Worm (Caenorhabditis elegans) whole organism, young adult: ENCODE results near the gene glit-1.

Experiments used
- B0035.1 ChIP-seq: sonication (generic microtip); optimal IDR thresholded peaks from 2 replicates; lab custom pipeline; 2016; ENCODE audit warnings: missing genetic modification characterization, mild to moderate bottlenecking, missing compliant biosample characterization, missing genotype, missing genetic modification reagents
- C17E4.6 ChIP-seq: fragments of 200-800 bp; sonication (Bioruptor generic); IDR thresholded peaks from 2 replicates; pipeline ENCODE4 v1.3.6; 2022; ENCODE audit warnings: missing genetic modification reagents, missing genetic modification characterization, missing compliant biosample characterization
- F10E7.11 ChIP-seq: sonication (generic microtip); optimal IDR thresholded peaks from 2 replicates; lab custom pipeline; 2017; ENCODE audit warnings: mild to moderate bottlenecking, missing genetic modification characterization, moderate library complexity, missing compliant biosample characterization
- F22D6.2 ChIP-seq: sonication (generic microtip); optimal IDR thresholded peaks from 2 replicates; lab custom pipeline; 2016; ENCODE audit warnings: mild to moderate bottlenecking, missing genetic modification characterization, missing compliant biosample characterization
- F39B2.1 ChIP-seq: fragments of 200-800 bp; sonication (Bioruptor generic); IDR thresholded peaks from 2 replicates; pipeline ENCODE4 v1.3.6; 2022; ENCODE audit warnings: missing genetic modification reagents, missing genetic modification characterization, missing compliant biosample characterization
- F49E8.2 ChIP-seq: sonication (generic microtip); optimal IDR thresholded peaks from 3 replicates; lab custom pipeline; 2017; ENCODE audit warnings: missing genetic modification characterization, mild to moderate bottlenecking, missing compliant biosample characterization, antibody characterized with exemption, moderate library complexity; ENCODE audit not compliant: insufficient read depth
- Y67H2A.10 ChIP-seq: fragments of 200-800 bp; sonication (Bioruptor generic); conservative IDR thresholded peaks from 2 replicates; pipeline ENCODE4 v1.3.6; 2022; ENCODE audit warnings: missing genetic modification reagents, missing genetic modification characterization, missing compliant biosample characterization
- Y95B8A.8 ChIP-seq: fragments of 200-800 bp; sonication (Bioruptor generic); IDR thresholded peaks from 2 replicates; pipeline ENCODE4 v1.3.6; 2022; ENCODE audit warnings: missing genetic modification reagents, missing genetic modification characterization, missing compliant biosample characterization
- ZK185.1 ChIP-seq: sonication (generic microtip); optimal IDR thresholded peaks from 2 replicates; lab custom pipeline; 2016; ENCODE audit warnings: mild to moderate bottlenecking, missing genetic modification characterization, missing compliant biosample characterization; ENCODE audit not compliant: poor library complexity, severe bottlenecking
- akir-1 ChIP-seq: fragments of 200-800 bp; sonication (Bioruptor generic); optimal IDR thresholded peaks from 2 replicates; lab custom pipeline; 2018; ENCODE audit warnings: mild to moderate bottlenecking, missing genetic modification characterization, moderate library complexity, missing compliant biosample characterization
- ama-1 ChIP-seq, 3 experiments: fragments of 150-350 bp in 1 of 3; sonication (generic microtip) in 2 of 3; optimal IDR thresholded peaks; 2 replicates each; lab custom pipeline; 2014 to 2018; ENCODE audit warnings: missing biosample characterization in 2 of 3, missing genetic modification characterization in 2 of 3, missing genetic modification reagents in 2 of 3
- aptf-3 ChIP-seq: fragments of 200-800 bp; sonication (Bioruptor generic); IDR thresholded peaks from 2 replicates; pipeline ENCODE4 v1.3.6; 2022; ENCODE audit warnings: missing genetic modification characterization, missing compliant biosample characterization
- atf-7 ChIP-seq: sonication (generic microtip); optimal IDR thresholded peaks from 2 replicates; lab custom pipeline; 2017; ENCODE audit warnings: mild to moderate bottlenecking, missing genetic modification characterization, missing compliant biosample characterization
- athp-1 ChIP-seq: sonication (generic microtip); optimal IDR thresholded peaks from 2 replicates; lab custom pipeline; 2017; ENCODE audit warnings: mild to moderate bottlenecking, missing genetic modification characterization, missing compliant biosample characterization
- attf-5 ChIP-seq: fragments of 200-800 bp; sonication (Bioruptor generic); optimal IDR thresholded peaks from 2 replicates; lab custom pipeline; 2018; ENCODE audit warnings: mild to moderate bottlenecking, missing genetic modification characterization, missing compliant biosample characterization
- ceh-27 ChIP-seq: fragments of 200-800 bp; sonication (Bioruptor generic); optimal IDR thresholded peaks from 2 replicates; lab custom pipeline; 2018; ENCODE audit warnings: mild to moderate bottlenecking, missing genetic modification characterization, moderate library complexity, missing compliant biosample characterization
- ceh-40 ChIP-seq: fragments of 200-800 bp; sonication (Bioruptor generic); IDR thresholded peaks from 2 replicates; pipeline ENCODE4 v1.3.6; 2022; ENCODE audit warnings: missing genetic modification characterization, missing compliant biosample characterization
- ceh-79 ChIP-seq: sonication (generic microtip); optimal IDR thresholded peaks from 2 replicates; lab custom pipeline; 2017; ENCODE audit warnings: mild to moderate bottlenecking, missing genetic modification characterization, missing compliant biosample characterization
- ceh-91 ChIP-seq: fragments of 200-800 bp; sonication (Bioruptor generic); IDR thresholded peaks from 2 replicates; pipeline ENCODE4 v1.3.6; 2022; ENCODE audit warnings: missing genetic modification reagents, missing genetic modification characterization, missing compliant biosample characterization
- dox-1 ChIP-seq: fragments of 200-800 bp; sonication (Bioruptor generic); IDR thresholded peaks from 2 replicates; pipeline ENCODE4 v1.3.6; 2022; ENCODE audit warnings: missing genetic modification reagents, missing genetic modification characterization, missing compliant biosample characterization
- dpl-1 ChIP-seq: fragments of 150-350 bp; optimal IDR thresholded peaks from 2 replicates; lab custom pipeline; 2014; ENCODE audit warnings: missing biosample characterization, missing genetic modification reagents, missing genetic modification characterization
- efl-1 ChIP-seq: fragments of 150-350 bp; optimal IDR thresholded peaks from 2 replicates; lab custom pipeline; 2014; ENCODE audit warnings: missing biosample characterization, missing genetic modification reagents, missing genetic modification characterization
- ekl-4 ChIP-seq: fragments of 200-800 bp; sonication (Bioruptor generic); IDR thresholded peaks from 2 replicates; pipeline ENCODE4 v1.3.6; 2022; ENCODE audit warnings: missing genetic modification reagents, missing genetic modification characterization, missing compliant biosample characterization
- ets-4 ChIP-seq: fragments of 200-800 bp; sonication (Bioruptor generic); optimal IDR thresholded peaks from 2 replicates; lab custom pipeline; 2018; ENCODE audit warnings: mild to moderate bottlenecking, missing genetic modification characterization, missing compliant biosample characterization
- gei-17 ChIP-seq: fragments of 200-800 bp; sonication (Bioruptor generic); optimal IDR thresholded peaks from 2 replicates; lab custom pipeline; 2018; ENCODE audit warnings: mild to moderate bottlenecking, missing genetic modification characterization, missing compliant biosample characterization
- hmg-1.2 ChIP-seq: fragments of 200-800 bp; sonication (Bioruptor generic); IDR thresholded peaks from 2 replicates; pipeline ENCODE4 v1.3.6; 2022; ENCODE audit warnings: missing genetic modification reagents, missing genetic modification characterization, missing compliant biosample characterization
- let-526 ChIP-seq: fragments of 200-800 bp; sonication (Bioruptor generic); IDR thresholded peaks from 2 replicates; pipeline ENCODE4 v1.3.6; 2022; ENCODE audit warnings: missing genetic modification reagents, missing genetic modification characterization, missing compliant biosample characterization
- lin-35 ChIP-seq, 3 experiments: fragments of 150-350 bp in 2 of 3; sonication (generic microtip) in 1 of 3; optimal IDR thresholded peaks; 2 replicates each; lab custom pipeline; 2014 to 2018; ENCODE audit warnings: missing biosample characterization in 3 of 3, missing genetic modification characterization in 3 of 3, missing genetic modification reagents in 3 of 3
- lin-54 ChIP-seq: fragments of 200-800 bp; sonication (Bioruptor generic); optimal IDR thresholded peaks from 2 replicates; lab custom pipeline; 2018; ENCODE audit warnings: mild to moderate bottlenecking, missing genetic modification characterization, missing compliant biosample characterization
- lir-1 ChIP-seq: fragments of 200-800 bp; sonication (Bioruptor generic); conservative IDR thresholded peaks from 2 replicates; pipeline ENCODE4 v1.3.6; 2022; ENCODE audit warnings: missing genetic modification reagents, missing genetic modification characterization, missing compliant biosample characterization
- madf-10 ChIP-seq: sonication (generic microtip); optimal IDR thresholded peaks from 2 replicates; lab custom pipeline; 2016; ENCODE audit warnings: mild to moderate bottlenecking, missing genetic modification characterization, missing compliant biosample characterization
- madf-8 ChIP-seq: fragments of 200-800 bp; sonication (Bioruptor generic); conservative IDR thresholded peaks from 2 replicates; pipeline ENCODE4 v1.3.6; 2022; ENCODE audit warnings: missing genetic modification reagents, missing genetic modification characterization, missing compliant biosample characterization
- mes-4 ChIP-seq: sonication (generic microtip); optimal IDR thresholded peaks from 2 replicates; lab custom pipeline; 2016; ENCODE audit warnings: missing genotype, missing genetic modification characterization, missing compliant biosample characterization
- nfyb-1 ChIP-seq: fragments of 200-800 bp; sonication (Bioruptor generic); IDR thresholded peaks from 2 replicates; pipeline ENCODE4 v1.3.6; 2022; ENCODE audit warnings: missing genetic modification reagents, missing genetic modification characterization, missing compliant biosample characterization
- nhr-120 ChIP-seq: fragments of 200-800 bp; sonication (Bioruptor generic); IDR thresholded peaks from 2 replicates; pipeline ENCODE4 v1.3.6; 2022; ENCODE audit warnings: missing genetic modification characterization, missing compliant biosample characterization
- nhr-179 ChIP-seq: sonication (generic microtip); optimal IDR thresholded peaks from 2 replicates; lab custom pipeline; 2016; ENCODE audit warnings: mild to moderate bottlenecking, missing genetic modification characterization, missing compliant biosample characterization
- nhr-80 ChIP-seq: sonication (generic microtip); optimal IDR thresholded peaks from 2 replicates; lab custom pipeline; 2016; ENCODE audit warnings: missing genetic modification characterization, missing compliant biosample characterization
- pbrm-1 ChIP-seq: fragments of 200-800 bp; sonication (Bioruptor generic); IDR thresholded peaks from 2 replicates; pipeline ENCODE4 v1.3.6; 2022; ENCODE audit warnings: missing genetic modification reagents, missing genetic modification characterization, missing compliant biosample characterization
- repo-1 ChIP-seq: sonication (generic microtip); optimal IDR thresholded peaks from 2 replicates; lab custom pipeline; 2017; ENCODE audit warnings: mild to moderate bottlenecking, missing genetic modification characterization, missing compliant biosample characterization
- sea-2 ChIP-seq: fragments of 200-800 bp; sonication (Bioruptor generic); IDR thresholded peaks from 2 replicates; pipeline ENCODE4 v1.3.6; 2022; ENCODE audit warnings: missing genetic modification characterization, missing compliant biosample characterization
- snpc-1.3 ChIP-seq: sonication (generic microtip); optimal IDR thresholded peaks from 2 replicates; lab custom pipeline; 2017; ENCODE audit warnings: missing genetic modification characterization, mild to moderate bottlenecking, missing compliant biosample characterization, antibody characterized with exemption, moderate library complexity, missing genotype, missing genetic modification reagents; ENCODE audit not compliant: insufficient read depth
- snpc-4 ChIP-seq, 5 experiments: fragments of 150-350 bp in 1 of 5; sonication (generic microtip) in 4 of 5; optimal IDR thresholded peaks; 2 replicates each; lab custom pipeline; 2014 to 2018; ENCODE audit warnings: missing genetic modification characterization in 5 of 5, missing biosample characterization in 3 of 5, antibody characterized with exemption in 2 of 5, mild to moderate bottlenecking in 2 of 5, missing compliant biosample characterization in 2 of 5, missing genotype in 2 of 5, moderate library complexity in 2 of 5, missing genetic modification reagents in 1 of 5
- somi-1 ChIP-seq: fragments of 200-800 bp; sonication (Bioruptor generic); optimal IDR thresholded peaks from 2 replicates; lab custom pipeline; 2018; ENCODE audit warnings: mild to moderate bottlenecking, missing genetic modification characterization, missing compliant biosample characterization
- tlf-1 ChIP-seq: fragments of 200-800 bp; sonication (Bioruptor generic); optimal IDR thresholded peaks from 2 replicates; lab custom pipeline; 2018; ENCODE audit warnings: mild to moderate bottlenecking, missing genetic modification characterization, missing compliant biosample characterization
- unc-130 ChIP-seq: sonication (generic microtip); optimal IDR thresholded peaks from 2 replicates; lab custom pipeline; 2016; ENCODE audit warnings: missing genetic modification reagents, missing genetic modification characterization, missing compliant biosample characterization
- ztf-28 ChIP-seq: fragments of 200-800 bp; sonication (Bioruptor generic); IDR thresholded peaks from 2 replicates; pipeline ENCODE4 v1.3.6; 2022; ENCODE audit warnings: missing genetic modification reagents, missing genetic modification characterization, missing compliant biosample characterization
- ztf-3 ChIP-seq: fragments of 200-800 bp; sonication (Bioruptor generic); optimal IDR thresholded peaks from 2 replicates; lab custom pipeline; 2018; ENCODE audit warnings: mild to moderate bottlenecking, missing genetic modification characterization, missing compliant biosample characterization

The glit-1 gene

ce11 chrX:4711698-4712329, at the start of gene glit-1, which contains the start of gene dnj-14 (continued):
- no peak for TF ChIP-seq F22D6.2 (tag; lab: Kevin White, UChicago)
- no peak for TF ChIP-seq Y67H2A.10
- TF ChIP-seq F39B2.1 (GFP tag; lab: Robert Waterston, UW) = no peak
- TF ChIP-seq dox-1 (GFP tag; lab: Robert Waterston, UW) = peak; percentile 91
- TF ChIP-seq ceh-27 (GFP tag; lab: Kevin White, UChicago) = peak; percentile 91
- peak; percentile 53 for TF ChIP-seq tlf-1 (GFP tag; lab: Kevin White, UChicago)
- no peak for TF ChIP-seq mes-4 (tag; lab: Kevin White, UChicago)
- peak; percentile 36; the same call in 1 of the 2 replicates for TF ChIP-seq lir-1
- no peak for TF ChIP-seq F10E7.11 (tag; lab: Kevin White, UChicago)
- no peak for TF ChIP-seq ztf-28
- TF ChIP-seq nhr-80 (tag; lab: Kevin White, UChicago) = peak; percentile 98
- TF ChIP-seq aptf-3 = no peak
- TF ChIP-seq F49E8.2 (tag; lab: Kevin White, UChicago) = no peak
- TF ChIP-seq snpc-4 (GFP tag; optimal IDR thresholded peaks at IDR 0.05; lab: Kevin White, UChicago) = no peak
- peak in 3 of 4 experiments; percentile 49 to 70 (median 53) for TF ChIP-seq snpc-4 (tag; optimal IDR thresholded peaks at IDR 0.05; lab: Kevin White, UChicago)
- TF ChIP-seq akir-1 (GFP tag; lab: Kevin White, UChicago) = no peak
- TF ChIP-seq hmg-1.2 (GFP tag; lab: Robert Waterston, UW) = peak; percentile 71
- peak; percentile 36 for TF ChIP-seq athp-1 (tag; lab: Kevin White, UChicago)
- TF ChIP-seq madf-10 = peak; percentile 84
- TF ChIP-seq Y95B8A.8 = 0 out of 2 replicates have a peak, but pooled peaks have one; percentile 35
- peak; percentile 58 for TF ChIP-seq ets-4 (GFP tag; lab: Kevin White, UChicago)
- peak; percentile 58 for TF ChIP-seq atf-7 (tag; lab: Kevin White, UChicago)
- peak; percentile 84; the same call in 1 of the 2 replicates for TF ChIP-seq pbrm-1 (GFP tag; lab: Robert Waterston, UW)
- TF ChIP-seq madf-8 (GFP tag; lab: Robert Waterston, UW) = no peak
- peak in 1 of 3 experiments; percentile 58 for TF ChIP-seq lin-35 (GFP tag; optimal IDR thresholded peaks at IDR 0.05; lab: Kevin White, UChicago)
- no peak for TF ChIP-seq ceh-91
- peak; percentile 46 for TF ChIP-seq gei-17 (GFP tag; lab: Kevin White, UChicago)
- TF ChIP-seq let-526 = peak; percentile 76; the same call in 1 of the 2 replicates
- TF ChIP-seq efl-1 (GFP tag; lab: Kevin White, UChicago) = peak; percentile 31
- TF ChIP-seq ama-1 (optimal IDR thresholded peaks at IDR 0.05; lab: Kevin White, UChicago) = no peak
- TF ChIP-seq ama-1 (GFP tag; optimal IDR thresholded peaks at IDR 0.05; lab: Kevin White, UChicago) = no peak
- TF ChIP-seq ceh-79 = no peak
- peak; percentile 94 for TF ChIP-seq attf-5
- TF ChIP-seq, all 124 proteins: peak for 52

- no peak for TF ChIP-seq ceh-40 (GFP tag; lab: Robert Waterston, UW)
- no peak for TF ChIP-seq hmg-1.2 (GFP tag; lab: Robert Waterston, UW)
- no peak for TF ChIP-seq ztf-3 (GFP tag; lab: Kevin White, UChicago)
- no peak for TF ChIP-seq nhr-120
- TF ChIP-seq snpc-1.3 (tag; lab: Kevin White, UChicago) = no peak
- no peak for TF ChIP-seq B0035.1 (tag; lab: Kevin White, UChicago)
- TF ChIP-seq nfyb-1 (GFP tag; lab: Robert Waterston, UW) = peak; percentile 60; the same call in 1 of the 2 replicates
- no peak for TF ChIP-seq somi-1
- TF ChIP-seq ekl-4 (GFP tag; lab: Robert Waterston, UW) = 0 out of 2 replicates have a peak, but pooled peaks have one; percentile 38
- TF ChIP-seq C17E4.6 = no peak
- TF ChIP-seq unc-130 (GFP tag; lab: Kevin White, UChicago) = no peak
- TF ChIP-seq lin-54 (GFP tag; lab: Kevin White, UChicago) = no peak
- no peak for TF ChIP-seq lir-1
- TF ChIP-seq dox-1 (GFP tag; lab: Robert Waterston, UW) = peak; percentile 47; the same call in 1 of the 2 replicates
- TF ChIP-seq nhr-179 = no peak
- peak; percentile 35 for TF ChIP-seq ZK185.1 (tag; lab: Kevin White, UChicago)
- no peak for TF ChIP-seq repo-1 (tag; lab: Kevin White, UChicago)
- TF ChIP-seq sea-2 (GFP tag; lab: Robert Waterston, UW) = no peak
- TF ChIP-seq dpl-1 = no peak
These were observed 49.7 kb upstream of the glit-1 start for ce11 chrX:4662293-4662825.
